Fruit fly (Drosophila melanogaster) whole organism, embryonic: ENCODE data around the gene CG17270.

Experiments
- Aef1 ChIP-seq: fragments of 200-800 bp; sonication (Bioruptor generic); IDR thresholded peaks from 3 replicates; pipeline ENCODE4 v1.3.6; 2022; ENCODE audit warnings: missing biosample characterization, missing genetic modification characterization
- CG10267 ChIP-seq: fragments of 200-800 bp; sonication (Bioruptor generic); optimal IDR thresholded peaks from 2 replicates; lab custom pipeline; 2018; ENCODE audit warnings: missing biosample characterization, mild to moderate bottlenecking, missing genetic modification characterization, moderate library complexity
- CG11723 ChIP-seq: fragments of 200-800 bp; sonication (Bioruptor generic); optimal IDR thresholded peaks from 2 replicates; lab custom pipeline; 2017; ENCODE audit warnings: missing biosample characterization, mild to moderate bottlenecking, missing genetic modification characterization
- CG12155 ChIP-seq: fragments of 200-800 bp; sonication (Bioruptor generic); optimal IDR thresholded peaks from 3 replicates; lab custom pipeline; 2016; ENCODE audit warnings: missing biosample characterization, missing genetic modification characterization
- CG13296 ChIP-seq: fragments of 200-800 bp; sonication (Bioruptor generic); optimal IDR thresholded peaks from 3 replicates; lab custom pipeline; 2018; ENCODE audit warnings: missing biosample characterization, mild to moderate bottlenecking, missing genetic modification characterization
- CG14441 ChIP-seq: fragments of 200-800 bp; sonication (Bioruptor generic); IDR thresholded peaks from 2 replicates; pipeline ENCODE4 v1.3.6; 2022; ENCODE audit warnings: missing biosample characterization, missing genetic modification characterization
- CG14710 ChIP-seq: fragments of 200-800 bp; sonication (Bioruptor generic); optimal IDR thresholded peaks from 3 replicates; lab custom pipeline; 2019; ENCODE audit warnings: missing biosample characterization, mild to moderate bottlenecking, missing genetic modification characterization, moderate library complexity
- CG17359 ChIP-seq: fragments of 200-800 bp; sonication (Bioruptor generic); optimal IDR thresholded peaks from 3 replicates; lab custom pipeline; 2018; ENCODE audit warnings: missing biosample characterization, mild to moderate bottlenecking, missing genetic modification characterization, moderate library complexity
- CG18599 ChIP-seq: fragments of 200-800 bp; sonication (Bioruptor generic); optimal IDR thresholded peaks from 3 replicates; lab custom pipeline; 2017; ENCODE audit warnings: missing biosample characterization, missing genetic modification characterization, mild to moderate bottlenecking, moderate library complexity, missing genetic modification reagents
- CG2889 ChIP-seq: fragments of 200-800 bp; sonication (Bioruptor generic); IDR thresholded peaks from 3 replicates; pipeline ENCODE4 v1.3.6; 2022; ENCODE audit warnings: missing biosample characterization, missing genetic modification characterization
- CG32772 ChIP-seq: fragments of 200-800 bp; sonication (Bioruptor generic); IDR thresholded peaks from 2 replicates; pipeline ENCODE4 v1.3.6; 2022; ENCODE audit warnings: missing biosample characterization, missing genetic modification characterization
- CG3407 ChIP-seq: fragments of 200-800 bp; sonication (Bioruptor generic); optimal IDR thresholded peaks from 2 replicates; lab custom pipeline; 2018; ENCODE audit warnings: missing biosample characterization, mild to moderate bottlenecking, missing genetic modification characterization
- CG34376 ChIP-seq: fragments of 200-800 bp; sonication (Bioruptor generic); optimal IDR thresholded peaks from 2 replicates; lab custom pipeline; 2018; ENCODE audit warnings: missing biosample characterization, mild to moderate bottlenecking, missing genetic modification characterization
- CG8281 ChIP-seq: fragments of 200-800 bp; sonication (Bioruptor generic); optimal IDR thresholded peaks from 2 replicates; lab custom pipeline; 2018; ENCODE audit warnings: missing biosample characterization, mild to moderate bottlenecking, missing genetic modification characterization, moderate library complexity
- CG9727 ChIP-seq: fragments of 200-800 bp; sonication (Bioruptor generic); optimal IDR thresholded peaks from 3 replicates; lab custom pipeline; 2017; ENCODE audit warnings: missing biosample characterization, mild to moderate bottlenecking, missing genetic modification characterization
- CkIIα-i1 ChIP-seq: fragments of 200-800 bp; sonication (Bioruptor generic); IDR thresholded peaks from 2 replicates; pipeline ENCODE4 v1.3.6; 2022; ENCODE audit warnings: missing biosample characterization, missing genetic modification characterization
- CrebB ChIP-seq: fragments of 200-800 bp; sonication (Bioruptor generic); optimal IDR thresholded peaks from 3 replicates; lab custom pipeline; 2018; ENCODE audit warnings: missing biosample characterization, mild to moderate bottlenecking, missing genetic modification characterization
- Fer2 ChIP-seq: fragments of 200-800 bp; sonication (Bioruptor generic); optimal IDR thresholded peaks from 2 replicates; lab custom pipeline; 2018; ENCODE audit warnings: missing biosample characterization, mild to moderate bottlenecking, missing genetic modification characterization, moderate library complexity
- HHEX ChIP-seq: fragments of 200-800 bp; sonication (Bioruptor generic); optimal IDR thresholded peaks from 3 replicates; lab custom pipeline; 2017; ENCODE audit warnings: missing biosample characterization, mild to moderate bottlenecking, missing genetic modification characterization, missing genetic modification reagents
- HLHmδ ChIP-seq: fragments of 200-800 bp; sonication (Bioruptor generic); optimal IDR thresholded peaks from 2 replicates; lab custom pipeline; 2018; ENCODE audit warnings: missing biosample characterization, mild to moderate bottlenecking, missing genetic modification characterization, moderate library complexity
- Jarid2 ChIP-seq: fragments of 200-800 bp; sonication (Bioruptor generic); optimal IDR thresholded peaks from 3 replicates; lab custom pipeline; 2017; ENCODE audit warnings: mild to moderate bottlenecking, missing biosample characterization, missing genetic modification reagents, missing genetic modification characterization
- Lpt ChIP-seq: fragments of >200 bp; optimal IDR thresholded peaks from 2 replicates; lab custom pipeline; 2018; ENCODE audit warnings: missing biosample characterization, missing genetic modification characterization
- Rx ChIP-seq: fragments of 200-800 bp; sonication (Bioruptor generic); IDR thresholded peaks from 2 replicates; pipeline ENCODE4 v1.3.6; 2022; ENCODE audit warnings: missing biosample characterization, missing genetic modification characterization
- Sox102F ChIP-seq: fragments of 200-800 bp; sonication (Bioruptor generic); optimal IDR thresholded peaks from 2 replicates; lab custom pipeline; 2018; ENCODE audit warnings: missing biosample characterization, mild to moderate bottlenecking, missing genetic modification characterization, moderate library complexity
- Sry-δ ChIP-seq: fragments of 200-800 bp; sonication (Bioruptor generic); optimal IDR thresholded peaks from 2 replicates; lab custom pipeline; 2016; ENCODE audit warnings: missing biosample characterization, missing genetic modification characterization
- al ChIP-seq: fragments of 200-800 bp; sonication (Bioruptor generic); IDR thresholded peaks from 2 replicates; pipeline ENCODE4 v1.3.6; 2022; ENCODE audit warnings: missing biosample characterization, missing genetic modification characterization
- ap ChIP-seq: fragments of 200-800 bp; sonication (Bioruptor generic); IDR thresholded peaks from 2 replicates; pipeline ENCODE4 v1.3.6; 2022; ENCODE audit warnings: missing biosample characterization, missing genetic modification characterization
- ase ChIP-seq: fragments of 200-800 bp; sonication (Bioruptor generic); IDR thresholded peaks from 3 replicates; pipeline ENCODE4 v1.3.6; 2022; ENCODE audit warnings: missing biosample characterization, missing genetic modification characterization
- az2 ChIP-seq: fragments of 200-800 bp; sonication (Bioruptor generic); optimal IDR thresholded peaks from 3 replicates; lab custom pipeline; 2016; ENCODE audit warnings: missing biosample characterization, missing genetic modification characterization
- cg ChIP-seq: fragments of 200-800 bp; sonication (Bioruptor generic); optimal IDR thresholded peaks from 3 replicates; lab custom pipeline; 2019; ENCODE audit warnings: missing biosample characterization, mild to moderate bottlenecking, missing genetic modification characterization, moderate library complexity
- chinmo ChIP-seq: fragments of 200-800 bp; sonication (Bioruptor generic); IDR thresholded peaks from 4 replicates; pipeline ENCODE4 v1.3.6; 2022; ENCODE audit warnings: missing biosample characterization, missing genetic modification characterization; ENCODE audit not compliant: partially characterized antibody
- ci ChIP-seq: fragments of 200-800 bp; sonication (Bioruptor generic); IDR thresholded peaks from 3 replicates; pipeline ENCODE4 v1.3.6; 2022; ENCODE audit warnings: missing biosample characterization, missing genetic modification characterization
- fru ChIP-seq: fragments of >200 bp; optimal IDR thresholded peaks from 2 replicates; lab custom pipeline; 2017
- gro ChIP-seq: fragments of 200-800 bp; sonication (Bioruptor generic); optimal IDR thresholded peaks from 2 replicates; lab custom pipeline; 2016; ENCODE audit warnings: missing biosample characterization, missing genetic modification characterization
- h ChIP-seq: fragments of >200 bp; optimal IDR thresholded peaks from 2 replicates; lab custom pipeline; 2017
- ken ChIP-seq: fragments of 200-800 bp; sonication (Bioruptor generic); IDR thresholded peaks from 3 replicates; pipeline ENCODE4 v1.3.6; 2022; ENCODE audit warnings: missing biosample characterization, missing genetic modification characterization
- lola ChIP-seq, 3 experiments: fragments of >200 bp in 2 of 3; fragments of 200-800 bp in 1 of 3; sonication (Bioruptor generic) in 1 of 3; optimal IDR thresholded peaks; 2 replicates each; lab custom pipeline; 2017 to 2019; ENCODE audit warnings: missing biosample characterization in 3 of 3, missing genetic modification characterization in 3 of 3, mild to moderate bottlenecking in 1 of 3, moderate library complexity in 1 of 3
- nom ChIP-seq: fragments of 200-800 bp; sonication (Bioruptor generic); optimal IDR thresholded peaks from 2 replicates; lab custom pipeline; 2017; ENCODE audit warnings: missing biosample characterization, missing genetic modification characterization, mild to moderate bottlenecking, moderate library complexity, missing genetic modification reagents
- pfk ChIP-seq: fragments of 200-800 bp; sonication (Bioruptor generic); optimal IDR thresholded peaks from 2 replicates; lab custom pipeline; 2018; ENCODE audit warnings: missing biosample characterization, mild to moderate bottlenecking, missing genetic modification characterization, moderate library complexity
- pho ChIP-seq: fragments of 200-800 bp; sonication (Bioruptor generic); optimal IDR thresholded peaks from 2 replicates; lab custom pipeline; 2016; ENCODE audit warnings: missing biosample characterization, missing genetic modification characterization
- pita ChIP-seq: fragments of 200-800 bp; sonication (Bioruptor generic); optimal IDR thresholded peaks from 2 replicates; lab custom pipeline; 2017; ENCODE audit warnings: missing biosample characterization, mild to moderate bottlenecking, missing genetic modification characterization
- prd ChIP-seq, 3 experiments: fragments of >200 bp in 2 of 3; fragments of 200-800 bp in 1 of 3; sonication (Bioruptor generic) in 1 of 3; optimal IDR thresholded peaks in 2 of 3; IDR thresholded peaks in 1 of 3; 2 replicates in 2 of 3; 3 replicates in 1 of 3; pipeline versions ENCODE4 v1.3.6 to Lab custom; 2017 to 2022; ENCODE audit warnings: missing biosample characterization in 1 of 3, missing genetic modification characterization in 1 of 3
- rib ChIP-seq: fragments of 200-800 bp; sonication (Bioruptor generic); IDR thresholded peaks from 2 replicates; pipeline ENCODE4 v1.3.6; 2022; ENCODE audit warnings: missing biosample characterization, missing genetic modification characterization
- scrt ChIP-seq: fragments of 200-800 bp; sonication (Bioruptor generic); optimal IDR thresholded peaks from 2 replicates; lab custom pipeline; 2018; ENCODE audit warnings: missing biosample characterization, mild to moderate bottlenecking, missing genetic modification characterization, moderate library complexity
- shn ChIP-seq: fragments of 200-800 bp; sonication (Bioruptor generic); optimal IDR thresholded peaks from 3 replicates; lab custom pipeline; 2016; ENCODE audit warnings: missing biosample characterization, missing genetic modification characterization
- stwl ChIP-seq: fragments of 200-800 bp; sonication (Bioruptor generic); optimal IDR thresholded peaks from 3 replicates; lab custom pipeline; 2018; ENCODE audit warnings: missing biosample characterization, mild to moderate bottlenecking, missing genetic modification characterization, moderate library complexity
- yki ChIP-seq: fragments of >200 bp; optimal IDR thresholded peaks from 3 replicates; lab custom pipeline; 2018
- zf30C ChIP-seq: fragments of 200-800 bp; sonication (Bioruptor generic); optimal IDR thresholded peaks from 3 replicates; lab custom pipeline; 2018; ENCODE audit warnings: missing biosample characterization, mild to moderate bottlenecking, missing genetic modification characterization
- zfh1 ChIP-seq: fragments of 200-800 bp; sonication (Bioruptor generic); IDR thresholded peaks from 3 replicates; pipeline ENCODE4 v1.3.6; 2022; ENCODE audit warnings: missing biosample characterization, missing genetic modification characterization

Gene CG17270

DNA sequence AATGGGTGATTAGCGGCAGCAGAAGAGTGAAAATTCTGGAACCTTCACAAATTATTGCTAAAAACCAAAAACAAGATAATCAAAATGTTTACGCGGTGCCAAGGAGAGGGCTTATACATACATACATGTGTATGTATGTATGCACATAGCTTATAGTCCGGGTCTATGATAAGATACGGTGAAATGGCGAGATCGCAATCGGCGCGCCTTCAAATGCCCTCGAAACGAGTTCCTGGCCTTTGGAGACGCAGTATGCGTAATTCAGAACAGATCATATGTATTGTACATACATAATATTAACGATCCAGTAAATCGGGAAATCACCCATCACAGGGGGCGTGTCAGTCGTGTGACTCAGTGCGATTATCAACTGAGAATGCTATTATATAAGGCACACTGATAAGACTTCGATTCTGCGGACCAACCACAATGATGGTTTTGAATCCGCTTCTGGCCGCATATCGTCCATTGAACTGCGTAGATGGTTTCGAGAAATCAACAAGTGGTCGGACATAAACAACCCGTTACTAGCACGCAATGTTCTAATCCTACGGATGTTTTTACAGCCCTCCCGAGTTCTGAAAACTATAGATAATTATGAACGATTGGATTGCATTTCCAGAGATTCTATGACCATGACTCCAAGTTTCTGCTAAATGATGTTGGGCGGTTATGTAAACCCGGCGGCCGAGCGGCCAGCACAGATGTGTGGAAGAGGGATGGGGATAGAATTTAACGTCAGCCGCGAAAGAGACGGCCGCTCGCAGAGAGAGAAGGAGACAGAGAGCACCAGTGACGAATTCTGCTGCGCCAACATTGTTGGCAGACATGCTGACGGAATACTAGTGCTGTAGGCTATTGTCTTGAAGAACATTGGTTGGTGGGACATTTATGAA is 10.0 kb upstream of the CG17270 start (continued):
- no peak for TF ChIP-seq CG9727 (GFP tag; lab: Kevin White, UChicago)
- TF ChIP-seq CkIIα-i1 (GFP tag; lab: Robert Waterston, UW) = no peak
- TF ChIP-seq CG34376 (GFP tag; lab: Kevin White, UChicago) = peak; percentile 83
- no peak for TF ChIP-seq CG8281 (tag; lab: Kevin White, UChicago)
- peak; percentile 45 for TF ChIP-seq gro (GFP tag; lab: Kevin White, UChicago)
- TF ChIP-seq zf30C (GFP tag; lab: Kevin White, UChicago) = no peak
- TF ChIP-seq scrt (GFP tag; lab: Kevin White, UChicago) = peak; percentile 87
- peak; percentile 39 for TF ChIP-seq cg (GFP tag; lab: Kevin White, UChicago)
- peak; percentile 64 for TF ChIP-seq rib (GFP tag; lab: Robert Waterston, UW)
- TF ChIP-seq CG10267 (tag; lab: Kevin White, UChicago) = no peak
- TF ChIP-seq ase (GFP tag; lab: Robert Waterston, UW) = no peak
- no peak for TF ChIP-seq Sry-δ (GFP tag; lab: Kevin White, UChicago)
- TF ChIP-seq az2 (GFP tag; lab: Kevin White, UChicago) = no peak
- no peak for TF ChIP-seq ap (GFP tag; lab: Robert Waterston, UW)
- TF ChIP-seq shn (GFP tag; lab: Kevin White, UChicago) = peak; percentile 17
- TF ChIP-seq CG13296 (GFP tag; lab: Kevin White, UChicago) = no peak
- no peak for TF ChIP-seq CG12155 (GFP tag; lab: Kevin White, UChicago)
- no peak; the same call in 2 of the 3 replicates for TF ChIP-seq ci (GFP tag; lab: Robert Waterston, UW)
- TF ChIP-seq pho (GFP tag; lab: Kevin White, UChicago) = no peak
- TF ChIP-seq prd (optimal IDR thresholded peaks at IDR 0.05; lab: Kevin White, UChicago) = no peak
- TF ChIP-seq prd (GFP tag; IDR thresholded peaks at IDR 0.05; lab: Robert Waterston, UW) = peak; percentile 33; the same call in 2 of the 3 replicates
- TF ChIP-seq CG2889 (GFP tag; lab: Robert Waterston, UW) = no peak
- TF ChIP-seq Aef1 = no peak
- no peak for TF ChIP-seq h (lab: Kevin White, UChicago)
- TF ChIP-seq Sox102F (GFP tag; lab: Kevin White, UChicago) = no peak
- TF ChIP-seq HLHmδ (GFP tag; lab: Kevin White, UChicago) = no peak
- TF ChIP-seq HHEX (GFP tag; lab: Kevin White, UChicago) = no peak
- no peak for TF ChIP-seq al (GFP tag; lab: Robert Waterston, UW)
- no peak for TF ChIP-seq CG32772 (GFP tag; lab: Robert Waterston, UW)
- no peak for TF ChIP-seq Fer2 (tag; lab: Kevin White, UChicago)
- TF ChIP-seq CG3407 (GFP tag; lab: Kevin White, UChicago) = no peak
- peak; percentile 80; the same call in 1 of the 4 replicates for TF ChIP-seq chinmo (GFP tag; lab: Robert Waterston, UW)
- TF ChIP-seq CG17359 = no peak
- TF ChIP-seq zfh1 (GFP tag; lab: Robert Waterston, UW) = peak; percentile 52; the same call in 2 of the 3 replicates
- peak; percentile 3 for TF ChIP-seq stwl
- TF ChIP-seq ken (GFP tag; lab: Robert Waterston, UW) = no peak
- TF ChIP-seq Rx (GFP tag; lab: Robert Waterston, UW) = no peak
- no peak for TF ChIP-seq CrebB (tag; lab: Kevin White, UChicago)
- no peak for TF ChIP-seq fru (lab: Kevin White, UChicago)
- no peak for TF ChIP-seq lola (GFP tag; optimal IDR thresholded peaks at IDR 0.05; lab: Kevin White, UChicago)
- peak; percentile 16 for TF ChIP-seq nom (GFP tag; lab: Kevin White, UChicago)
- TF ChIP-seq CG14441 (GFP tag; lab: Robert Waterston, UW) = 0 out of 2 replicates have a peak, but pooled peaks have one; percentile 36
- no peak for TF ChIP-seq CG18599 (GFP tag; lab: Kevin White, UChicago)
- no peak for TF ChIP-seq Jarid2 (GFP tag; lab: Kevin White, UChicago)
- no peak for TF ChIP-seq CG11723 (GFP tag; lab: Kevin White, UChicago)
- no peak for TF ChIP-seq yki
- no peak for TF ChIP-seq pita (GFP tag; lab: Kevin White, UChicago)
- no peak for TF ChIP-seq Lpt (GFP tag; lab: Kevin White, UChicago)
- no peak for TF ChIP-seq pfk (GFP tag; lab: Kevin White, UChicago)
- TF ChIP-seq CG14710 = no peak
